Worm (Caenorhabditis elegans): ENCODE results near the gene fbxc-28.

DNA sequence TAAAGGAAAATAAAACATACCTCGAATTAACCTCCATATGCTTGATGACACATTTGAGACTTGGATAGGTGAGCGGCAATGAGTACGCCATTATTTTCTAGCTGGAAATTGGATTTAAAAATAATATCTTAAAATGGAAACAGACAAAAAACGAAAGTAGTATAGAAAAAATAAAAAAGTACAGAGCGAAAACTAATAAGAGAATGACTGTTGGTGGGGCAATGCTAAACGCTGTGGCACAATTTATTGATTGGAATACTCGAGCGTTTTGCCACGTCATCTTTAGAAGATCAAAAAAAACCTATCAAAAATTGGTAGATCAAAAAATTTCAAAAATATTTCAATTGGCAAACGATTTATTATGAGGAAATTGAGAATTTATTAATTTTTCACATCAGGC lies 24.5 kb downstream of the fbxc-28 start, which contains the start of gene fbxc-32:
- TF ChIP-seq ceh-36 (tag; optimal IDR thresholded peaks at IDR 0.05) (no peak), hmg-4 (GFP tag; optimal IDR thresholded peaks at IDR 0.05) (no peak), hmbx-1 (tag; optimal IDR thresholded peaks at IDR 0.05) (no peak), hnd-1 (tag; optimal IDR thresholded peaks at IDR 0.05) (no peak), tbx-37 (GFP tag; conservative IDR thresholded peaks at IDR 0.05) (no peak), tbx-11 (GFP tag; IDR thresholded peaks at IDR 0.05) (no peak), scrt-1 (GFP tag; IDR thresholded peaks at IDR 0.05) (no peak), ceh-13 (GFP tag; optimal IDR thresholded peaks at IDR 0.05) (no peak), aly-1 (tag; optimal IDR thresholded peaks at IDR 0.05) (no peak), sea-1 (GFP tag; conservative IDR thresholded peaks at IDR 0.05) (no peak), ets-7 (tag; optimal IDR thresholded peaks at IDR 0.05) (no peak), flt-1 (GFP tag; IDR thresholded peaks at IDR 0.05) (no peak), ama-1 (optimal IDR thresholded peaks at IDR 0.05) (no peak), pes-1 (GFP tag; IDR thresholded peaks at IDR 0.05) (no peak)

Measured in whole organism, early embryonic.